Worm (Caenorhabditis elegans) whole organism, L2 larva: ENCODE measurements around the gene F54H5.5.

Experiments
- ama-1 ChIP-seq: fragments of 150-350 bp; optimal IDR thresholded peaks from 2 replicates; lab custom pipeline; 2018; ENCODE audit warnings: inconsistent platforms
- fos-1 ChIP-seq: fragments of 150-350 bp; optimal IDR thresholded peaks from 2 replicates; lab custom pipeline; 2014; ENCODE audit warnings: missing biosample characterization, missing genetic modification characterization
- lin-13 ChIP-seq: fragments of 150-350 bp; optimal IDR thresholded peaks from 2 replicates; lab custom pipeline; 2014; ENCODE audit warnings: missing biosample characterization, missing genetic modification reagents, missing genetic modification characterization
- lsy-2 ChIP-seq, 2 experiments: fragments of 150-350 bp in 1 of 2; sonication (generic microtip) in 1 of 2; optimal IDR thresholded peaks; 2 replicates each; lab custom pipeline; 2014 to 2017; ENCODE audit warnings: missing biosample characterization in 2 of 2, missing genetic modification characterization in 2 of 2
- mdl-1 ChIP-seq, 2 experiments: fragments of 150-350 bp in 1 of 2; sonication (generic microtip) in 1 of 2; optimal IDR thresholded peaks; 2 replicates each; lab custom pipeline; 2017; ENCODE audit warnings: missing biosample characterization in 2 of 2, missing genetic modification characterization in 2 of 2
- nhr-11 ChIP-seq: fragments of 150-350 bp; optimal IDR thresholded peaks from 2 replicates; lab custom pipeline; 2014; ENCODE audit warnings: missing biosample characterization, missing genetic modification characterization
- nhr-237 ChIP-seq: fragments of 150-350 bp; optimal IDR thresholded peaks from 2 replicates; lab custom pipeline; 2014; ENCODE audit warnings: missing biosample characterization, missing genetic modification characterization
- nhr-77 ChIP-seq: fragments of 150-350 bp; optimal IDR thresholded peaks from 2 replicates; lab custom pipeline; 2014; ENCODE audit warnings: missing biosample characterization, missing genetic modification characterization
- peb-1 ChIP-seq: fragments of 150-350 bp; optimal IDR thresholded peaks from 2 replicates; lab custom pipeline; 2014; ENCODE audit warnings: missing biosample characterization, missing genetic modification characterization
- unc-62 ChIP-seq: fragments of 150-350 bp; optimal IDR thresholded peaks from 2 replicates; lab custom pipeline; 2014; ENCODE audit warnings: missing biosample characterization, missing genetic modification reagents, missing genetic modification characterization
- ztf-11 ChIP-seq: sonication (generic microtip); optimal IDR thresholded peaks from 2 replicates; lab custom pipeline; 2017; ENCODE audit warnings: missing biosample characterization, missing genetic modification characterization

DNA sequence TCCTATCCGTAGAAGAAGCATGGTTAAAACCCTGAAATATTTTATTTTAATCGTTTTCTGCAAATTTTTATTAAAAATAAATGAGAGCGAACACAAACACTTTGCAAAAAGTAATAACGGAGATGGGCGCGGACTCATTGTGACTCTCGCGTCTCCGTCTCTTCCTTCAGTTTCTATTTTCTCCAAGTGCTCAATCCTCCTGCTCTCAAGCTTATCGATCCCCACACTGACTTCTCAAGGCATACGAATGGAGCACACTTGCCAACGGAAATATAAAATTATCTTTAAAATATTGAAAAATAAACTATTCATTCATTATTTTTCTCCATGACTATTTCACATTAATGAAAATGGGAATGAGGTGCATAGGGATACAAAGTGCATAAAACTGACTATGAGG lies 29.0 kb downstream of the F54H5.5 start, which contains the start of gene dnj-8:
- TF ChIP-seq nhr-237 (tag; lab: Kevin White, UChicago) (no peak), nhr-11 (no peak), unc-62 (GFP tag; lab: Kevin White, UChicago) (no peak), lsy-2 (tag; optimal IDR thresholded peaks at IDR 0.05; lab: Kevin White, UChicago) (peak in 1 of 2 experiments; percentile 6), mdl-1 (tag; optimal IDR thresholded peaks at IDR 0.05; lab: Kevin White, UChicago) (no peak), lin-13 (no peak), fos-1 (tag; lab: Kevin White, UChicago) (no peak), ama-1 (lab: Kevin White, UChicago) (no peak), nhr-77 (tag; lab: Kevin White, UChicago) (no peak), peb-1 (tag; lab: Kevin White, UChicago) (no peak), ztf-11 (tag; lab: Kevin White, UChicago) (no peak)
